Worm (Caenorhabditis elegans): ENCODE measurements around the gene W09H1.4.

- TF ChIP-seq rec-8 (tag; optimal IDR thresholded peaks at IDR 0.05) (no peak), nfya-2 (GFP tag; IDR thresholded peaks at IDR 0.05) (no peak), lin-35 (GFP tag; optimal IDR thresholded peaks at IDR 0.05) (no peak)
These were observed 15.8 kb upstream of the W09H1.4 start for ce11 chrII:13167493-13167892.

Data from whole organism, young adult.